Worm (Caenorhabditis elegans): Measurements from ENCODE around the gene nhr-138.
"Not testable (repeated sequence)": the region's sequence is repeated elsewhere in the genome, so short reads cannot be mapped to it uniquely, and the experiment has no call there.

nhr-138 gene

DNA sequence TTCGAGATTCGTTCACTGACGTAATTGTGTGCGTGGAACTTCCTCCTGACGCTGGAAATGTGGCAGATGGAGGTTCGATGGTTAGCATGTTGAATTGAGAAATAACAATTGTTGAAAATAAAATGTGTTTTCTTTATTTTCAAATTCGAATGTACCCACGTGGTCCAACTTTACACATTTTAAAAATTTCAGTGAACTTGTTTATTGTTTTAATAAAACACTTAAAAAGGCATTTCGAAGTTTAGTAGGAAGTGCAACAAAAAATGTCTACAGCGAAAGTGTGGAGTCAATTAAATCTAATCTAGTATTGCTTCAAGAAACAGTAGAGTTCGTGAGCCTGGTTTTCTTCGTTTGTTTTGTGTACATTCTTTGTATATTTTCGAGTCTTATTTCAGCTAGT lies 41.2 kb downstream of the nhr-138 start, which contains the start of gene ssp-36:
Gene ssp-36, minus strand, starts transcription at position 101 of the 400 bp plus-strand sequence.
- TF ChIP-seq tbx-8 (GFP tag; optimal IDR thresholded peaks at IDR 0.05) (no peak), M03D4.4 (tag; optimal IDR thresholded peaks at IDR 0.05) (no peak), ces-1 (GFP tag; optimal IDR thresholded peaks at IDR 0.05) (no peak), nhr-76 (tag; optimal IDR thresholded peaks at IDR 0.05) (no peak), nhr-12 (tag; optimal IDR thresholded peaks at IDR 0.05) (no peak), ham-2 (GFP tag; optimal IDR thresholded peaks at IDR 0.05) (no peak), ceh-43 (GFP tag; optimal IDR thresholded peaks at IDR 0.05) (no peak), flh-1 (GFP tag; optimal IDR thresholded peaks at IDR 0.05) (no peak), mls-2 (tag; optimal IDR thresholded peaks at IDR 0.05) (no peak), hlh-1 (tag; optimal IDR thresholded peaks at IDR 0.05) (no peak), blmp-1 (tag; optimal IDR thresholded peaks at IDR 0.05) (no peak), cnd-1 (tag; optimal IDR thresholded peaks at IDR 0.05) (no peak), lin-13 (tag; optimal IDR thresholded peaks at IDR 0.05) (no peak), drap-1 (GFP tag; optimal IDR thresholded peaks at IDR 0.05) (no peak), zip-8 (tag; optimal IDR thresholded peaks at IDR 0.05) (no peak), lin-32 (GFP tag; optimal IDR thresholded peaks at IDR 0.05) (no peak), mep-1 (tag; optimal IDR thresholded peaks at IDR 0.05) (no peak), ztf-11 (tag; optimal IDR thresholded peaks at IDR 0.05) (no peak)

DNA sequence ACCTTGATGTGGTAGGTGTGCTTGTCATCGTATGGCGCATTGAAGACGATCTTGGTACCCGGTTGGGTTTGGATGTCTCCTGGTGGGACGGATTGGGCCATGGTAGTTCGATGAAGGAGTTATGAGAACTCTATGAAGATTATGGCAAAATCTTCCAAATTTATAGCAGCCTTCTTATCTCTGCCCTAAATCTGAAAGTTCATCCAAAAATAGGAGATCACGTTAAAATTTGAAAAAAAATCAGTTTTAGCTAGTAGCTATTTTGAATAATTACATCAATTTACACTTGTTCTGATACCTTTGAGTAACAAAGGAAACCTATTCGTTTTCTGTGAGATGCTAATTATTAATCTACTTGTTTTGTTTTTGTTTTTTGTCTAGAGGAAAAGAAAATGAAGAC lies 42.0 kb downstream of the nhr-138 start, which contains the start of gene msp-79:
Gene msp-79, minus strand, starts transcription at position 101 of the 400 bp plus-strand sequence.
- not testable (repeated sequence) for TF ChIP-seq flh-1 (GFP tag; optimal IDR thresholded peaks at IDR 0.05); mab-5 (tag; optimal IDR thresholded peaks at IDR 0.05); unc-120 (tag; optimal IDR thresholded peaks at IDR 0.05; ENCODE audit: poor library complexity, severe bottlenecking)

- TF ChIP-seq flh-1 (GFP tag; optimal IDR thresholded peaks at IDR 0.05); M03D4.4 (tag; optimal IDR thresholded peaks at IDR 0.05); mab-5 (tag; optimal IDR thresholded peaks at IDR 0.05): not testable (repeated sequence)
Observed at ce11 chrIV:9769746-9770145, 44.7 kb downstream of the nhr-138 start, which contains the start of gene msp-78. Gene msp-78 (plus strand): TSS chrIV:9770046.

- TF ChIP-seq nhr-76 (tag; optimal IDR thresholded peaks at IDR 0.05), result no peak
- TF ChIP-seq lsy-2 (tag; optimal IDR thresholded peaks at IDR 0.05), result peak; percentile 53
- TF ChIP-seq elt-3 (tag; optimal IDR thresholded peaks at IDR 0.05), result no peak
- peak; percentile 64 for TF ChIP-seq lin-32 (GFP tag; optimal IDR thresholded peaks at IDR 0.05)
- TF ChIP-seq blmp-1 (tag; optimal IDR thresholded peaks at IDR 0.05), result no peak
- TF ChIP-seq ces-1 (GFP tag; optimal IDR thresholded peaks at IDR 0.05), result no peak
- TF ChIP-seq mab-5 (tag; optimal IDR thresholded peaks at IDR 0.05), result no peak
- TF ChIP-seq nhr-2 (tag; optimal IDR thresholded peaks at IDR 0.05), result peak; percentile 95
- peak; percentile 80 for TF ChIP-seq cnd-1 (tag; optimal IDR thresholded peaks at IDR 0.05)
- TF ChIP-seq ceh-39 (tag; optimal IDR thresholded peaks at IDR 0.05), result peak; percentile 65
- TF ChIP-seq ham-2 (GFP tag; optimal IDR thresholded peaks at IDR 0.05), result no peak
- no peak for TF ChIP-seq sptf-1 (tag; optimal IDR thresholded peaks at IDR 0.05)
- TF ChIP-seq ceh-83 (GFP tag; optimal IDR thresholded peaks at IDR 0.05), result no peak
- TF ChIP-seq lin-13 (tag; optimal IDR thresholded peaks at IDR 0.05), result no peak
- TF ChIP-seq bed-3 (GFP tag; optimal IDR thresholded peaks at IDR 0.05), result no peak
- TF ChIP-seq drap-1 (GFP tag; optimal IDR thresholded peaks at IDR 0.05), result no peak
- TF ChIP-seq nhr-12 (tag; optimal IDR thresholded peaks at IDR 0.05), result peak; percentile 5
- peak; percentile 68 for TF ChIP-seq elt-1 (tag; optimal IDR thresholded peaks at IDR 0.05; ENCODE audit: borderline replicate concordance, insufficient read depth)
- TF ChIP-seq mep-1 (tag; optimal IDR thresholded peaks at IDR 0.05), result peak; percentile 2
- peak; percentile 100 for TF ChIP-seq unc-62 (GFP tag; optimal IDR thresholded peaks at IDR 0.05)
- no peak for TF ChIP-seq sem-2 (GFP tag; optimal IDR thresholded peaks at IDR 0.05)
- no peak for TF ChIP-seq nhr-237 (tag; optimal IDR thresholded peaks at IDR 0.05)
- peak; percentile 93 for TF ChIP-seq zip-8 (tag; optimal IDR thresholded peaks at IDR 0.05)
- TF ChIP-seq pha-4 (tag; optimal IDR thresholded peaks at IDR 0.05), result no peak
- no peak for TF ChIP-seq flh-1 (GFP tag; optimal IDR thresholded peaks at IDR 0.05)
- TF ChIP-seq ztf-11 (tag; optimal IDR thresholded peaks at IDR 0.05), result peak; percentile 25
- TF ChIP-seq ceh-43 (GFP tag; optimal IDR thresholded peaks at IDR 0.05), result no peak
- TF ChIP-seq nhr-28 (tag; optimal IDR thresholded peaks at IDR 0.05), result no peak
Observed at ce11 chrIV:9770798-9771197, 45.7 kb downstream of the nhr-138 start.

All from whole organism, mixed stage, embryonic.